Worm (Caenorhabditis elegans) whole organism, young adult: ENCODE results near the gene tbc-6.

Experiments used
- ceh-27 ChIP-seq: fragments of 200-800 bp; sonication (Bioruptor generic); optimal IDR thresholded peaks from 2 replicates; lab custom pipeline; 2018; ENCODE audit warnings: mild to moderate bottlenecking, missing genetic modification characterization, moderate library complexity, missing compliant biosample characterization
- ceh-79 ChIP-seq: sonication (generic microtip); optimal IDR thresholded peaks from 2 replicates; lab custom pipeline; 2017; ENCODE audit warnings: mild to moderate bottlenecking, missing genetic modification characterization, missing compliant biosample characterization
- ceh-91 ChIP-seq: fragments of 200-800 bp; sonication (Bioruptor generic); IDR thresholded peaks from 2 replicates; pipeline ENCODE4 v1.3.6; 2022; ENCODE audit warnings: missing genetic modification reagents, missing genetic modification characterization, missing compliant biosample characterization
- lin-35 ChIP-seq, 3 experiments: fragments of 150-350 bp in 2 of 3; sonication (generic microtip) in 1 of 3; optimal IDR thresholded peaks; 2 replicates each; lab custom pipeline; 2014 to 2018; ENCODE audit warnings: missing biosample characterization in 3 of 3, missing genetic modification characterization in 3 of 3, missing genetic modification reagents in 3 of 3
- unc-62 ChIP-seq: fragments of 150-350 bp; optimal IDR thresholded peaks from 2 replicates; lab custom pipeline; 2014; ENCODE audit warnings: missing biosample characterization, missing genetic modification reagents, missing genetic modification characterization

DNA sequence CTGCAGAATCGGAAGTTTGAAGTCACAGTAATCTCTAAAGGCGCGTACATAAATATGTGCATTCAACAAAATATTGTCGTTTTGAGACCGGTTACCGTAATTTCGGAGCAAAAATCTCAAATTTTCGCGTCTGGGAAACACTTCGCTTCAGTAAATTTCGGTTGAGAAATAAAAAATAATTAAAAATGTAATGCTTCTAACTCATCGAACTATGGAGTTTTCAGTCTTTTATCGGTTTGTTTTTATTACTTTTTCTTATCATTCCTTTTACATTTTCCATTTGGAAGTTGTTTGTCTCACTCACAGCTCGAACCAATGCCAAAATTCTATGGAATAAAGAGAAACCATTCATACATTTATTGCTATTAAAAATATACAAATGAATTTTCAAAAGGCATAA lies 40.3 kb downstream of the tbc-6 start:
- TF ChIP-seq ceh-91 (GFP tag; lab: Robert Waterston, UW), result no peak
- no peak for TF ChIP-seq ceh-27 (GFP tag; lab: Kevin White, UChicago)
- no peak for TF ChIP-seq unc-62
- peak in 1 of 3 experiments; percentile 32 for TF ChIP-seq lin-35 (GFP tag; optimal IDR thresholded peaks at IDR 0.05; lab: Kevin White, UChicago)
- no peak for TF ChIP-seq ceh-79 (tag; lab: Kevin White, UChicago)
